Worm (Caenorhabditis elegans): ENCODE results near the gene ifet-1.
A peak's percentile ranks its signal among the peaks of the same experiment; 100 is the strongest.

The ifet-1 gene

ce11 chrIII:4468390-4468789 is 6.6 kb downstream of the ifet-1 start:
- TF ChIP-seq elt-2 (tag; optimal IDR thresholded peaks at IDR 0.05), result peak; percentile 64
- TF ChIP-seq ztf-11 (tag; optimal IDR thresholded peaks at IDR 0.05), result no peak
- TF ChIP-seq pqm-1 (tag; optimal IDR thresholded peaks at IDR 0.05), result peak; percentile 6
- TF ChIP-seq nhr-23 (tag; optimal IDR thresholded peaks at IDR 0.05), result no peak
- no peak for TF ChIP-seq ZK546.5 (tag; optimal IDR thresholded peaks at IDR 0.05)
- no peak for TF ChIP-seq fkh-2 (tag; optimal IDR thresholded peaks at IDR 0.05)

ce11 chrIII:4467277-4467676 is 7.7 kb downstream of the ifet-1 start, which contains the start of gene ndg-4:
ndg-4 (minus strand) TSS chrIII:4467377.
- TF ChIP-seq egl-5 (tag; optimal IDR thresholded peaks at IDR 0.05), result no peak
- TF ChIP-seq lin-15B (tag; optimal IDR thresholded peaks at IDR 0.05), result no peak
- no peak for TF ChIP-seq nhr-237 (tag; optimal IDR thresholded peaks at IDR 0.05)
- TF ChIP-seq zag-1 (tag; optimal IDR thresholded peaks at IDR 0.05), result no peak
- TF ChIP-seq ZK546.5 (tag; optimal IDR thresholded peaks at IDR 0.05), result no peak
- no peak for TF ChIP-seq nhr-43 (tag; optimal IDR thresholded peaks at IDR 0.05; ENCODE audit: poor library complexity, severe bottlenecking)
- TF ChIP-seq eor-1 (tag; optimal IDR thresholded peaks at IDR 0.05), result no peak
- TF ChIP-seq ceh-28 (tag; optimal IDR thresholded peaks at IDR 0.05), result no peak
- TF ChIP-seq pqm-1 (tag; optimal IDR thresholded peaks at IDR 0.05), result no peak
- TF ChIP-seq fkh-10 (GFP tag; optimal IDR thresholded peaks at IDR 0.05), result no peak
- no peak for TF ChIP-seq pha-4 (tag; optimal IDR thresholded peaks at IDR 0.05)
- no peak for TF ChIP-seq fkh-2 (tag; optimal IDR thresholded peaks at IDR 0.05)
- no peak for TF ChIP-seq ceh-9 (tag; optimal IDR thresholded peaks at IDR 0.05)
- TF ChIP-seq snpc-4 (tag; optimal IDR thresholded peaks at IDR 0.05), result no peak

ce11 chrIII:4461337-4461736 is 13.6 kb downstream of the ifet-1 start:
- no peak for TF ChIP-seq nhr-43 (tag; optimal IDR thresholded peaks at IDR 0.05; ENCODE audit: poor library complexity, severe bottlenecking)
- TF ChIP-seq nhr-237 (tag; optimal IDR thresholded peaks at IDR 0.05), result no peak
- TF ChIP-seq lin-39 (tag; optimal IDR thresholded peaks at IDR 0.05), result no peak
- no peak for TF ChIP-seq jun-1 (tag; optimal IDR thresholded peaks at IDR 0.05)
- TF ChIP-seq snpc-4 (tag; optimal IDR thresholded peaks at IDR 0.05), result no peak
- TF ChIP-seq lsy-12 (tag; optimal IDR thresholded peaks at IDR 0.05), result no peak
- TF ChIP-seq ama-1 (optimal IDR thresholded peaks at IDR 0.05), result no peak
- no peak for TF ChIP-seq tbx-2 (tag; optimal IDR thresholded peaks at IDR 0.05)
- no peak for TF ChIP-seq fkh-2 (tag; optimal IDR thresholded peaks at IDR 0.05)

ce11 chrIII:4460242-4460641 is 14.7 kb downstream of the ifet-1 start:
- TF ChIP-seq ceh-28 (tag; optimal IDR thresholded peaks at IDR 0.05) (no peak), lin-39 (tag; optimal IDR thresholded peaks at IDR 0.05) (peak; percentile 72), tbx-2 (tag; optimal IDR thresholded peaks at IDR 0.05) (peak; percentile 22), nhr-76 (tag; optimal IDR thresholded peaks at IDR 0.05) (no peak)

ce11 chrIII:4456579-4456978 is 18.4 kb downstream of the ifet-1 start:
- TF ChIP-seq elt-3 (tag; optimal IDR thresholded peaks at IDR 0.05) (no peak), R02D3.7 (tag; optimal IDR thresholded peaks at IDR 0.05) (no peak), nhr-23 (tag; optimal IDR thresholded peaks at IDR 0.05) (peak; percentile 40), nhr-237 (tag; optimal IDR thresholded peaks at IDR 0.05) (no peak), nhr-25 (tag; optimal IDR thresholded peaks at IDR 0.05) (peak; percentile 15), nfya-1 (tag; optimal IDR thresholded peaks at IDR 0.05; ENCODE audit: insufficient read depth) (peak; percentile 63)

- no peak for TF ChIP-seq egl-5 (tag; optimal IDR thresholded peaks at IDR 0.05)
- no peak for TF ChIP-seq pha-4 (tag; optimal IDR thresholded peaks at IDR 0.05)
- no peak for TF ChIP-seq egl-27 (tag; optimal IDR thresholded peaks at IDR 0.05)
- no peak for TF ChIP-seq fkh-2 (tag; optimal IDR thresholded peaks at IDR 0.05)
- TF ChIP-seq ceh-16 (tag; optimal IDR thresholded peaks at IDR 0.05), result no peak
- TF ChIP-seq nhr-43 (tag; optimal IDR thresholded peaks at IDR 0.05; ENCODE audit: poor library complexity, severe bottlenecking), result no peak
- no peak for TF ChIP-seq eor-1 (tag; optimal IDR thresholded peaks at IDR 0.05)
- TF ChIP-seq snpc-4 (tag; optimal IDR thresholded peaks at IDR 0.05), result no peak
- no peak for TF ChIP-seq nhr-237 (tag; optimal IDR thresholded peaks at IDR 0.05)
- TF ChIP-seq nhr-12 (tag; optimal IDR thresholded peaks at IDR 0.05), result no peak
- no peak for TF ChIP-seq elt-1 (tag; optimal IDR thresholded peaks at IDR 0.05)
- TF ChIP-seq nhr-28 (tag; optimal IDR thresholded peaks at IDR 0.05), result no peak
- TF ChIP-seq nhr-76 (tag; optimal IDR thresholded peaks at IDR 0.05), result no peak
- TF ChIP-seq unc-39 (tag; optimal IDR thresholded peaks at IDR 0.05), result no peak
- no peak for TF ChIP-seq ceh-82 (tag; optimal IDR thresholded peaks at IDR 0.05)
- no peak for TF ChIP-seq daf-12 (tag; optimal IDR thresholded peaks at IDR 0.05)
- no peak for TF ChIP-seq ceh-9 (tag; optimal IDR thresholded peaks at IDR 0.05)
- TF ChIP-seq sea-2 (GFP tag; optimal IDR thresholded peaks at IDR 0.05), result no peak
- no peak for TF ChIP-seq elt-2 (tag; optimal IDR thresholded peaks at IDR 0.05)
- no peak for TF ChIP-seq nhr-23 (tag; optimal IDR thresholded peaks at IDR 0.05)
These were observed 20.0 kb downstream of the ifet-1 start for ce11 chrIII:4454919-4455318.
